Fruit fly (Drosophila melanogaster) whole organism, prepupa: ENCODE measurements around the gene opa.

Source experiments
- Blimp-1 ChIP-seq: fragments of 200-800 bp; sonication (Bioruptor generic); optimal IDR thresholded peaks from 3 replicates; lab custom pipeline; 2017; ENCODE audit warnings: missing biosample characterization, missing genetic modification characterization, mild to moderate bottlenecking, moderate library complexity, missing genetic modification reagents
- CG10631 ChIP-seq: fragments of 200-800 bp; sonication (Bioruptor generic); optimal IDR thresholded peaks from 2 replicates; lab custom pipeline; 2016; ENCODE audit warnings: missing biosample characterization, missing genetic modification characterization
- CG10669 ChIP-seq: fragments of 200-800 bp; sonication (Bioruptor generic); optimal IDR thresholded peaks from 3 replicates; lab custom pipeline; 2018; ENCODE audit warnings: missing biosample characterization, mild to moderate bottlenecking, missing genetic modification characterization, moderate library complexity
- CG11294 ChIP-seq: fragments of 200-800 bp; sonication (Bioruptor generic); IDR thresholded peaks from 2 replicates; pipeline ENCODE4 v1.3.6; 2022; ENCODE audit warnings: missing biosample characterization, missing genetic modification characterization
- CG11762 ChIP-seq: fragments of 200-800 bp; sonication (Bioruptor generic); optimal IDR thresholded peaks from 3 replicates; lab custom pipeline; 2016; ENCODE audit warnings: missing biosample characterization, missing genetic modification characterization; ENCODE audit not compliant: insufficient read depth
- CG15336 ChIP-seq: fragments of 200-800 bp; sonication (Bioruptor generic); IDR thresholded peaks from 2 replicates; pipeline ENCODE4 v1.3.6; 2022; ENCODE audit warnings: missing biosample characterization, missing genetic modification characterization
- CG1621 ChIP-seq: fragments of 200-800 bp; sonication (Bioruptor generic); optimal IDR thresholded peaks from 3 replicates; lab custom pipeline; 2018; ENCODE audit warnings: missing biosample characterization, mild to moderate bottlenecking, missing genetic modification characterization
- CG32006 ChIP-seq: fragments of 200-800 bp; sonication (Bioruptor generic); optimal IDR thresholded peaks from 3 replicates; lab custom pipeline; 2017; ENCODE audit warnings: missing biosample characterization, mild to moderate bottlenecking, missing genetic modification characterization
- CG34406 ChIP-seq: fragments of 200-800 bp; sonication (Bioruptor generic); optimal IDR thresholded peaks from 3 replicates; lab custom pipeline; 2016; ENCODE audit warnings: missing biosample characterization, missing genetic modification characterization
- CG3919 ChIP-seq: fragments of 200-800 bp; sonication (Bioruptor generic); optimal IDR thresholded peaks from 3 replicates; lab custom pipeline; 2016; ENCODE audit warnings: missing biosample characterization, missing genetic modification characterization
- CG6163 ChIP-seq: fragments of 200-800 bp; sonication (Bioruptor generic); IDR thresholded peaks from 3 replicates; pipeline ENCODE4 v1.3.6; 2022; ENCODE audit warnings: missing biosample characterization, missing genetic modification characterization
- CG6276 ChIP-seq: fragments of 200-800 bp; sonication (Bioruptor generic); optimal IDR thresholded peaks from 2 replicates; lab custom pipeline; 2017; ENCODE audit warnings: missing biosample characterization, mild to moderate bottlenecking, missing genetic modification characterization
- CG6792 ChIP-seq: fragments of 200-800 bp; sonication (Bioruptor generic); optimal IDR thresholded peaks from 3 replicates; lab custom pipeline; 2016; ENCODE audit warnings: missing biosample characterization, missing genetic modification characterization
- CG6854 ChIP-seq: fragments of 200-800 bp; sonication (Bioruptor generic); optimal IDR thresholded peaks from 2 replicates; lab custom pipeline; 2017; ENCODE audit warnings: missing biosample characterization, mild to moderate bottlenecking, missing genetic modification characterization
- CG7368 ChIP-seq: fragments of 200-800 bp; sonication (Bioruptor generic); optimal IDR thresholded peaks from 3 replicates; lab custom pipeline; 2016; ENCODE audit warnings: missing biosample characterization, missing genetic modification characterization
- CG8119 ChIP-seq: fragments of 200-800 bp; sonication (Bioruptor generic); IDR thresholded peaks from 3 replicates; pipeline ENCODE4 v1.3.6; 2022; ENCODE audit warnings: missing biosample characterization, missing genetic modification characterization
- CG8319 ChIP-seq: fragments of 200-800 bp; sonication (Bioruptor generic); optimal IDR thresholded peaks from 3 replicates; lab custom pipeline; 2016; ENCODE audit warnings: missing biosample characterization, missing genetic modification characterization
- CG8632 ChIP-seq: fragments of 200-800 bp; sonication (Bioruptor generic); optimal IDR thresholded peaks from 3 replicates; lab custom pipeline; 2016; ENCODE audit warnings: missing biosample characterization, missing genetic modification characterization
- CG9139 ChIP-seq: fragments of 200-800 bp; sonication (Bioruptor generic); optimal IDR thresholded peaks from 3 replicates; lab custom pipeline; 2017; ENCODE audit warnings: missing biosample characterization, mild to moderate bottlenecking, missing genetic modification characterization
- Eip75B ChIP-seq: fragments of 200-800 bp; sonication (Bioruptor generic); optimal IDR thresholded peaks from 3 replicates; lab custom pipeline; 2016; ENCODE audit warnings: missing biosample characterization, missing genetic modification characterization
- Eip78C ChIP-seq: fragments of 200-800 bp; sonication (Bioruptor generic); peaks from one replicate; lab custom pipeline; 2016; ENCODE audit warnings: missing biosample characterization, missing genetic modification characterization
- Eip93F ChIP-seq: fragments of 200-800 bp; sonication (Bioruptor generic); optimal IDR thresholded peaks from 2 replicates; lab custom pipeline; 2016; ENCODE audit warnings: missing biosample characterization, mild to moderate bottlenecking, missing genetic modification characterization
- Ets21C ChIP-seq: fragments of 200-800 bp; sonication (Bioruptor generic); optimal IDR thresholded peaks from 3 replicates; lab custom pipeline; 2016; ENCODE audit warnings: missing biosample characterization, missing genetic modification characterization
- Ets96B ChIP-seq: fragments of 200-800 bp; optimal IDR thresholded peaks from 2 replicates; lab custom pipeline; 2019; ENCODE audit warnings: missing biosample characterization, mild to moderate bottlenecking, missing genetic modification characterization, moderate library complexity
- Gug ChIP-seq: fragments of 200-800 bp; sonication (Bioruptor generic); IDR thresholded peaks from 2 replicates; pipeline ENCODE4 v1.3.6; 2022; ENCODE audit warnings: missing biosample characterization, missing genetic modification characterization
- Hr39 ChIP-seq: fragments of 200-800 bp; sonication (Bioruptor generic); optimal IDR thresholded peaks from 2 replicates; lab custom pipeline; 2016; ENCODE audit warnings: missing biosample characterization, missing genetic modification characterization
- Hr4 ChIP-seq: fragments of 200-800 bp; sonication (Bioruptor generic); optimal IDR thresholded peaks from 3 replicates; lab custom pipeline; 2016; ENCODE audit warnings: missing biosample characterization, missing genetic modification characterization
- Lpt ChIP-seq: fragments of 200-800 bp; sonication (Bioruptor generic); optimal IDR thresholded peaks from 3 replicates; lab custom pipeline; 2016; ENCODE audit warnings: missing biosample characterization, missing genetic modification characterization
- Smox ChIP-seq: fragments of 200-800 bp; sonication (Bioruptor generic); optimal IDR thresholded peaks from 3 replicates; lab custom pipeline; 2016; ENCODE audit warnings: missing biosample characterization, missing genetic modification characterization
- Sox14 ChIP-seq: fragments of 200-800 bp; sonication (Bioruptor generic); optimal IDR thresholded peaks from 3 replicates; lab custom pipeline; 2016; ENCODE audit warnings: missing biosample characterization, missing genetic modification characterization
- achi ChIP-seq: fragments of 200-800 bp; sonication (Bioruptor generic); optimal IDR thresholded peaks from 3 replicates; lab custom pipeline; 2016; ENCODE audit warnings: missing biosample characterization, missing genetic modification characterization
- acj6 ChIP-seq: fragments of 200-800 bp; sonication (Bioruptor generic); optimal IDR thresholded peaks from 3 replicates; lab custom pipeline; 2016; ENCODE audit warnings: missing biosample characterization, missing genetic modification characterization
- cyc ChIP-seq: fragments of 200-800 bp; sonication (Bioruptor generic); optimal IDR thresholded peaks from 3 replicates; lab custom pipeline; 2016; ENCODE audit warnings: missing biosample characterization, missing genetic modification characterization
- dac ChIP-seq: fragments of 200-800 bp; sonication (Bioruptor generic); optimal IDR thresholded peaks from 2 replicates; lab custom pipeline; 2017; ENCODE audit warnings: missing biosample characterization, mild to moderate bottlenecking, missing genetic modification characterization
- eg ChIP-seq: fragments of 200-800 bp; sonication (Bioruptor generic); IDR thresholded peaks from 3 replicates; pipeline ENCODE4 v1.3.6; 2022; ENCODE audit warnings: missing biosample characterization, missing genetic modification characterization
- esn ChIP-seq: fragments of 200-800 bp; sonication (Bioruptor generic); optimal IDR thresholded peaks from 2 replicates; lab custom pipeline; 2016; ENCODE audit warnings: missing biosample characterization, mild to moderate bottlenecking, missing genetic modification characterization, moderate library complexity
- fkh ChIP-seq: fragments of 200-800 bp; sonication (Bioruptor generic); optimal IDR thresholded peaks from 3 replicates; lab custom pipeline; 2017; ENCODE audit warnings: missing biosample characterization, mild to moderate bottlenecking, missing genetic modification characterization, moderate library complexity
- lz ChIP-seq: fragments of 200-800 bp; sonication (Bioruptor generic); optimal IDR thresholded peaks from 3 replicates; lab custom pipeline; 2016; ENCODE audit warnings: missing biosample characterization, missing genetic modification characterization
- net ChIP-seq: fragments of 200-800 bp; sonication (Bioruptor generic); optimal IDR thresholded peaks from 3 replicates; lab custom pipeline; 2016; ENCODE audit warnings: missing biosample characterization, missing genetic modification characterization
- spab ChIP-seq: fragments of 200-800 bp; sonication (Bioruptor generic); optimal IDR thresholded peaks from 2 replicates; lab custom pipeline; 2017; ENCODE audit warnings: missing biosample characterization, mild to moderate bottlenecking, missing genetic modification characterization, missing genetic modification reagents
- svp ChIP-seq: fragments of 200-800 bp; sonication (Bioruptor generic); peaks from one replicate; lab custom pipeline; 2016; ENCODE audit warnings: missing biosample characterization, missing genetic modification characterization
- topi ChIP-seq: fragments of 200-800 bp; sonication (Bioruptor generic); optimal IDR thresholded peaks from 3 replicates; lab custom pipeline; 2016; ENCODE audit warnings: missing biosample characterization, missing genetic modification characterization
- vri ChIP-seq: fragments of 200-800 bp; sonication (Bioruptor generic); optimal IDR thresholded peaks from 3 replicates; lab custom pipeline; 2016; ENCODE audit warnings: missing biosample characterization, mild to moderate bottlenecking, missing genetic modification characterization

opa gene

dm6 chr3R:4901782-4902181 is 49.2 kb downstream of the opa start (continued):
- peak; percentile 10 for TF ChIP-seq Eip75B (GFP tag; lab: Kevin White, UChicago)
- no peak for TF ChIP-seq topi
- no peak for TF ChIP-seq dac (GFP tag; lab: Kevin White, UChicago)
- no peak for TF ChIP-seq Hr4
- TF ChIP-seq net (GFP tag; lab: Kevin White, UChicago) = no peak
- peak; percentile 27; the same call in 1 of the 3 replicates for TF ChIP-seq CG8119 (GFP tag; lab: Robert Waterston, UW)
- TF ChIP-seq CG32006 (GFP tag; lab: Kevin White, UChicago) = peak; percentile 15
- peak; percentile 39 for TF ChIP-seq CG10631 (GFP tag; lab: Kevin White, UChicago)
- TF ChIP-seq CG11294 (GFP tag; lab: Robert Waterston, UW) = no peak
- peak; percentile 18 for TF ChIP-seq acj6 (GFP tag; lab: Kevin White, UChicago)
- TF ChIP-seq spab (GFP tag; lab: Kevin White, UChicago) = no peak
- TF ChIP-seq CG6854 (GFP tag; lab: Kevin White, UChicago) = no peak

DNA sequence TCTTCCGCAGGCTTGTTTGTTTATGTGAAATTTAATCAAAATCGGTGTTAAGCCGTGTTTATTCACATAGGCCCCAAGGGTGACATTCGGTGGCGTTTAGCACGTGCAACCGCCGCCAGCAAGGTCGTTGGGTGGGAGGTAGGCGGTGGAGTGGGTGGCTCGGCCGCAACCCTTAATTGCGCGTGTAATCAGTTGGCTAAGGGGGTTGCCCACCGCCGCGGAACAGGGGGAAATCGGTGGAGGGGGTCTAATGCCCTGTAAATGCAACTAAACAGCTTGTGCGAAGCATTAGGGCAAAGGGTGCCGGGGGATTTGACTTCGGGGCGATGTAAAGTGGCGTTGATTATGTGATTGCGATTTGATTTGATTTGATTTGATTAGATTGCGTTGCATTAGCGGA is 51.0 kb downstream of the opa start:
- TF ChIP-seq eg (GFP tag; lab: Robert Waterston, UW) = no peak
- no peak for TF ChIP-seq vri (GFP tag; lab: Kevin White, UChicago)

DNA sequence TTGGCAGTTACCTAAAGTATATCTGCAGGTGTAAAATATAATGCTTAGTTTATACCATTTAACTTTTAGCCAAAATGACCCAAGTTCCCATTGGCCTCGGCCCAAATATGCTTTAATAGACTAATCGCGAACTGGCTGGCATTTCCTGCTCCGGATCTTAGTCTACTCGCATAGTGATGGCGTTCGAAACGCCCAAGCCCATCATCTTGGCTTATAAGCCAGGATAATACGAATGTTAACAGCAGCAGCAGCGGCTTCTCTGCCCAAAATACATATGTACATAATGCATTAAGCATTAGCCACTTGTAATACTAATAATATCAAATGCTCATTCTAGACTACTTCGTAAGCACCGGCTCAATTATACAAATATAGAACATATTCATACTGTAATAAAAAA is 52.2 kb downstream of the opa start:
- TF ChIP-seq Eip93F (GFP tag; lab: Kevin White, UChicago) (no peak), CG10669 (no peak), Ets21C (no peak), CG15336 (GFP tag; lab: Robert Waterston, UW) (no peak), Gug (GFP tag; lab: Robert Waterston, UW) (no peak), Lpt (GFP tag; lab: Kevin White, UChicago) (no peak), CG6163 (no peak), CG9139 (GFP tag; lab: Kevin White, UChicago) (no peak), CG3919 (GFP tag; lab: Kevin White, UChicago) (no peak), Hr39 (GFP tag; lab: Kevin White, UChicago) (no peak), esn (no peak), fkh (GFP tag; lab: Kevin White, UChicago) (no peak), CG11762 (GFP tag; lab: Kevin White, UChicago) (no peak)
- TF ChIP-seq, all 60 proteins: peak for 0

dm6 chr3R:4905764-4906626 is 53.4 kb downstream of the opa start, which contains the start of gene Gnf1:
Gene Gnf1, plus strand, starts transcription at chr3R:4906622.
- TF ChIP-seq svp (GFP tag; lab: Kevin White, UChicago) = peak; percentile 69
- peak; percentile 6 for TF ChIP-seq vri (GFP tag; lab: Kevin White, UChicago)
- no peak for TF ChIP-seq acj6 (GFP tag; lab: Kevin White, UChicago)
- no peak for TF ChIP-seq CG8632 (GFP tag; lab: Kevin White, UChicago)
- TF ChIP-seq CG6276 = no peak
- no peak for TF ChIP-seq CG10631 (GFP tag; lab: Kevin White, UChicago)
- TF ChIP-seq CG32006 (GFP tag; lab: Kevin White, UChicago) = no peak
- TF ChIP-seq Ets21C = no peak
- no peak for TF ChIP-seq Smox (GFP tag; lab: Kevin White, UChicago)
- no peak for TF ChIP-seq net (GFP tag; lab: Kevin White, UChicago)
- TF ChIP-seq lz (GFP tag; lab: Kevin White, UChicago) = no peak
- peak; percentile 19 for TF ChIP-seq Eip75B (GFP tag; lab: Kevin White, UChicago)
- TF ChIP-seq spab (GFP tag; lab: Kevin White, UChicago) = no peak
- TF ChIP-seq fkh (GFP tag; lab: Kevin White, UChicago) = peak; percentile 36
- peak; percentile 1 for TF ChIP-seq Eip93F (GFP tag; lab: Kevin White, UChicago)
- no peak for TF ChIP-seq CG6792 (GFP tag; lab: Kevin White, UChicago)
- TF ChIP-seq Eip78C = peak; percentile 64
- no peak for TF ChIP-seq achi (GFP tag; lab: Kevin White, UChicago)
- TF ChIP-seq Gug (GFP tag; lab: Robert Waterston, UW) = no peak
- no peak for TF ChIP-seq Ets96B (tag; lab: Kevin White, UChicago)
- peak; percentile 43 for TF ChIP-seq Sox14 (GFP tag; lab: Kevin White, UChicago)
- TF ChIP-seq CG6854 (GFP tag; lab: Kevin White, UChicago) = no peak
- no peak for TF ChIP-seq CG1621
- no peak for TF ChIP-seq CG34406 (GFP tag; lab: Kevin White, UChicago)
- TF ChIP-seq CG7368 = no peak
- TF ChIP-seq Hr4 = peak; percentile 20
- no peak for TF ChIP-seq CG8319
- no peak for TF ChIP-seq cyc (GFP tag; lab: Kevin White, UChicago)
- TF ChIP-seq Blimp-1 (GFP tag; lab: Kevin White, UChicago) = no peak
- TF ChIP-seq, all 60 proteins: peak for 8
